Worm (Caenorhabditis elegans) whole organism, L4/young adult: ENCODE results near the gene C49F8.3.

Experiments
- W03F9.2 ChIP-seq: fragments of 150-350 bp; optimal IDR thresholded peaks from 2 replicates; lab custom pipeline; 2014; ENCODE audit warnings: missing biosample characterization, missing genetic modification characterization
- him-1 ChIP-seq: sonication (generic microtip); optimal IDR thresholded peaks from 2 replicates; lab custom pipeline; 2016; ENCODE audit warnings: missing genotype, missing genetic modification reagents, missing genetic modification characterization, missing compliant biosample characterization

DNA sequence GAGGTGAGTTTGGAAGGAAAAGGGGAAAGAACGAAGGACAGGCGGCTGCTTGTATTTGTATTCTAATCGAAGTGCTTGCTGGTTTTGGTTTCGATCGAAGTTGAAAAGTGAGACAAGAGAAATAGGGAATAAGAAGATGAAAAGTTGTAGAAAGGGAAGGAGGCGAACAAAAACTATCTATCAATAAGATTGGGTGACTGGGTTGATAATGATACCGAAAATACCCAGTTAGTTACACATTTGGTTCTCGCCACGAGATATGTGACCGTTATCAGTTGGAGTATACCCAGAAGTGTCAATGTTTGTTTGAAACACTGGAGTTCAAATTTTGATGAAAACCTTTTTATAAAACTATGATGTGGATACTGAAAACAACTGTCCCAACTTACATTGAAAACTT, 19.1 kb downstream of the C49F8.3 start:
- TF ChIP-seq W03F9.2 (no peak), him-1 (no peak)
